Worm (Caenorhabditis elegans) whole organism, L1 larva: Measurements from ENCODE around the gene F40B5.2.

Source experiments
- C16A3.4 ChIP-seq: fragments of 150-350 bp; optimal IDR thresholded peaks from 2 replicates; lab custom pipeline; 2014; ENCODE audit warnings: missing biosample characterization, missing genetic modification characterization
- F16B12.6 ChIP-seq: fragments of 150-350 bp; optimal IDR thresholded peaks from 2 replicates; lab custom pipeline; 2014; ENCODE audit warnings: missing biosample characterization, missing genetic modification characterization
- ceh-8 ChIP-seq: fragments of 200-800 bp; sonication (Bioruptor generic); optimal IDR thresholded peaks from 2 replicates; lab custom pipeline; 2018; ENCODE audit warnings: mild to moderate bottlenecking, missing genetic modification characterization, moderate library complexity, missing compliant biosample characterization
- ceh-82 ChIP-seq, 3 experiments: fragments of 150-350 bp in 1 of 3; sonication (generic microtip) in 2 of 3; optimal IDR thresholded peaks; 2 replicates each; lab custom pipeline; 2014 to 2017; ENCODE audit warnings: missing biosample characterization in 3 of 3, missing genetic modification characterization in 3 of 3
- ceh-88 ChIP-seq: fragments of 200-800 bp; sonication (Bioruptor generic); IDR thresholded peaks from 2 replicates; pipeline ENCODE4 v1.3.6; 2022; ENCODE audit warnings: missing genetic modification characterization, missing compliant biosample characterization
- ceh-90 ChIP-seq: sonication (generic microtip); optimal IDR thresholded peaks from 2 replicates; lab custom pipeline; 2016; ENCODE audit warnings: missing genetic modification characterization, missing compliant biosample characterization
- ces-1 ChIP-seq: fragments of 150-350 bp; optimal IDR thresholded peaks from 2 replicates; lab custom pipeline; 2014; ENCODE audit warnings: missing biosample characterization, missing genetic modification reagents, missing genetic modification characterization
- dpl-1 ChIP-seq, 3 experiments: fragments of 150-350 bp in 2 of 3; sonication (generic microtip) in 1 of 3; optimal IDR thresholded peaks; 2 replicates each; lab custom pipeline; 2014 to 2017; ENCODE audit warnings: missing biosample characterization in 3 of 3, missing genetic modification characterization in 3 of 3, missing genetic modification reagents in 3 of 3
- efl-1 ChIP-seq, 4 experiments: fragments of 150-350 bp; optimal IDR thresholded peaks in 3 of 4; peaks in 1 of 4; 1 replicate in 1 of 4; 2 replicates in 3 of 4; lab custom pipeline; 2014; ENCODE audit warnings: missing biosample characterization in 2 of 4, missing genetic modification characterization in 2 of 4, missing genetic modification reagents in 2 of 4
- egl-13 ChIP-seq: sonication (generic microtip); optimal IDR thresholded peaks from 2 replicates; lab custom pipeline; 2016; ENCODE audit warnings: missing genotype, missing genetic modification reagents, missing genetic modification characterization, missing compliant biosample characterization
- elt-3 ChIP-seq, 6 experiments: fragments of 150-350 bp in 1 of 6; sonication (generic microtip); optimal IDR thresholded peaks; 2 replicates each; lab custom pipeline; 2017 to 2018; ENCODE audit warnings: missing biosample characterization in 6 of 6, missing genetic modification characterization in 6 of 6, inconsistent platforms in 1 of 6
- ets-5 ChIP-seq: fragments of 200-800 bp; sonication (Bioruptor generic); IDR thresholded peaks from 2 replicates; pipeline ENCODE4 v1.3.6; 2022; ENCODE audit warnings: missing genetic modification characterization, missing compliant biosample characterization
- fkh-4 ChIP-seq: sonication (generic microtip); optimal IDR thresholded peaks from 2 replicates; lab custom pipeline; 2016; ENCODE audit warnings: missing compliant biosample characterization, missing genetic modification characterization, borderline replicate concordance
- grh-1 ChIP-seq: fragments of 200-800 bp; sonication (Bioruptor generic); IDR thresholded peaks from 2 replicates; pipeline ENCODE4 v1.3.6; 2022; ENCODE audit warnings: missing genetic modification reagents, missing genetic modification characterization, missing compliant biosample characterization
- hlh-17 ChIP-seq: fragments of 200-800 bp; sonication (Bioruptor generic); optimal IDR thresholded peaks from 2 replicates; lab custom pipeline; 2018; ENCODE audit warnings: missing genetic modification characterization, mild to moderate bottlenecking, missing compliant biosample characterization, moderate library complexity, borderline replicate concordance
- hlh-4 ChIP-seq: sonication (generic microtip); optimal IDR thresholded peaks from 2 replicates; lab custom pipeline; 2016; ENCODE audit warnings: mild to moderate bottlenecking, missing genetic modification characterization, missing compliant biosample characterization
- hpl-2 ChIP-seq: fragments of 150-350 bp; optimal IDR thresholded peaks from 2 replicates; lab custom pipeline; 2014; ENCODE audit warnings: missing biosample characterization, missing genetic modification reagents, missing genetic modification characterization
- isw-1 ChIP-seq: fragments of 200-800 bp; sonication (Bioruptor generic); IDR thresholded peaks from 2 replicates; pipeline ENCODE4 v1.3.6; 2022; ENCODE audit warnings: missing genetic modification characterization, missing compliant biosample characterization
- jun-1 ChIP-seq: fragments of 150-350 bp; optimal IDR thresholded peaks from 2 replicates; lab custom pipeline; 2014; ENCODE audit warnings: missing biosample characterization, missing genetic modification reagents, missing genetic modification characterization
- lin-13 ChIP-seq: fragments of 150-350 bp; optimal IDR thresholded peaks from 2 replicates; lab custom pipeline; 2014; ENCODE audit warnings: missing biosample characterization, missing genetic modification reagents, missing genetic modification characterization
- lin-14 ChIP-seq: fragments of 200-800 bp; sonication (Bioruptor generic); optimal IDR thresholded peaks from 2 replicates; lab custom pipeline; 2018; ENCODE audit warnings: mild to moderate bottlenecking, missing genetic modification characterization, moderate library complexity, missing compliant biosample characterization
- lin-35 ChIP-seq, 2 experiments: fragments of 150-350 bp; optimal IDR thresholded peaks; 2 replicates each; lab custom pipeline; 2014; ENCODE audit warnings: missing biosample characterization in 2 of 2, missing genetic modification characterization in 2 of 2, missing genetic modification reagents in 2 of 2
- lsy-2 ChIP-seq, 2 experiments: fragments of 150-350 bp; optimal IDR thresholded peaks; 2 replicates each; lab custom pipeline; 2014; ENCODE audit warnings: missing biosample characterization in 2 of 2, missing genetic modification characterization in 2 of 2
- mdl-1 ChIP-seq, 2 experiments: fragments of 150-350 bp; optimal IDR thresholded peaks; 2 replicates each; lab custom pipeline; 2014 to 2017; ENCODE audit warnings: missing biosample characterization in 2 of 2, missing genetic modification characterization in 2 of 2, inconsistent platforms in 1 of 2
- mef-2 ChIP-seq: fragments of 150-350 bp; optimal IDR thresholded peaks from 2 replicates; lab custom pipeline; 2014; ENCODE audit warnings: missing biosample characterization, missing genetic modification characterization
- nhr-12 ChIP-seq: sonication (generic microtip); optimal IDR thresholded peaks from 2 replicates; lab custom pipeline; 2017; ENCODE audit warnings: missing biosample characterization, missing genetic modification characterization
- nhr-19 ChIP-seq: fragments of 200-800 bp; sonication (Bioruptor generic); conservative IDR thresholded peaks from 2 replicates; pipeline ENCODE4 v1.3.6; 2022; ENCODE audit warnings: missing genetic modification characterization, missing compliant biosample characterization
- nhr-20 ChIP-seq: sonication (generic microtip); optimal IDR thresholded peaks from 2 replicates; lab custom pipeline; 2016; ENCODE audit warnings: mild to moderate bottlenecking, missing genetic modification characterization, missing compliant biosample characterization
- nhr-28 ChIP-seq: fragments of 150-350 bp; optimal IDR thresholded peaks from 2 replicates; lab custom pipeline; 2014; ENCODE audit warnings: missing biosample characterization, missing genetic modification characterization
- nhr-47 ChIP-seq: sonication (generic microtip); optimal IDR thresholded peaks from 2 replicates; lab custom pipeline; 2016; ENCODE audit warnings: mild to moderate bottlenecking, missing genetic modification characterization, moderate library complexity, missing compliant biosample characterization
- nhr-71 ChIP-seq: sonication (generic microtip); optimal IDR thresholded peaks from 2 replicates; lab custom pipeline; 2016; ENCODE audit warnings: mild to moderate bottlenecking, missing genetic modification characterization, moderate library complexity, missing compliant biosample characterization
- nhr-76 ChIP-seq: sonication (generic microtip); optimal IDR thresholded peaks from 2 replicates; lab custom pipeline; 2017; ENCODE audit warnings: missing biosample characterization, missing genetic modification characterization
- nhr-77 ChIP-seq: fragments of 150-350 bp; optimal IDR thresholded peaks from 2 replicates; lab custom pipeline; 2014; ENCODE audit warnings: missing biosample characterization, missing genetic modification characterization
- nhr-90 ChIP-seq: sonication (generic microtip); optimal IDR thresholded peaks from 2 replicates; lab custom pipeline; 2016; ENCODE audit warnings: mild to moderate bottlenecking, missing genetic modification characterization, missing compliant biosample characterization; ENCODE audit not compliant: poor library complexity
- rnt-1 ChIP-seq: sonication (generic microtip); optimal IDR thresholded peaks from 2 replicates; lab custom pipeline; 2016; ENCODE audit warnings: mild to moderate bottlenecking, missing genetic modification characterization, moderate library complexity, missing compliant biosample characterization
- skn-1 ChIP-seq: fragments of 150-350 bp; optimal IDR thresholded peaks from 2 replicates; lab custom pipeline; 2014; ENCODE audit warnings: missing biosample characterization, missing genetic modification characterization
- snpc-4 ChIP-seq: fragments of 150-350 bp; optimal IDR thresholded peaks from 2 replicates; lab custom pipeline; 2014; ENCODE audit warnings: missing biosample characterization, missing genetic modification characterization
- snu-23 ChIP-seq: sonication (generic microtip); optimal IDR thresholded peaks from 2 replicates; lab custom pipeline; 2016; ENCODE audit warnings: missing genetic modification characterization, missing compliant biosample characterization
- sox-4 ChIP-seq: sonication (generic microtip); optimal IDR thresholded peaks from 2 replicates; lab custom pipeline; 2016; ENCODE audit warnings: missing genetic modification characterization, missing compliant biosample characterization
- sup-37 ChIP-seq: fragments of 200-800 bp; sonication (Bioruptor generic); optimal IDR thresholded peaks from 2 replicates; lab custom pipeline; 2018; ENCODE audit warnings: mild to moderate bottlenecking, missing genetic modification characterization, missing compliant biosample characterization
- tbx-2 ChIP-seq: sonication (generic microtip); optimal IDR thresholded peaks from 2 replicates; lab custom pipeline; 2016; ENCODE audit warnings: missing genetic modification characterization, missing compliant biosample characterization
- tlp-1 ChIP-seq: fragments of 150-350 bp; optimal IDR thresholded peaks from 2 replicates; lab custom pipeline; 2014; ENCODE audit warnings: missing biosample characterization, missing genetic modification characterization
- unc-30 ChIP-seq: sonication (generic microtip); optimal IDR thresholded peaks from 2 replicates; lab custom pipeline; 2017; ENCODE audit warnings: missing biosample characterization, missing genetic modification characterization
- unc-86 ChIP-seq: sonication (generic microtip); optimal IDR thresholded peaks from 2 replicates; lab custom pipeline; 2016; ENCODE audit warnings: missing genetic modification characterization, missing compliant biosample characterization
- vab-15 ChIP-seq: sonication (generic microtip); optimal IDR thresholded peaks from 2 replicates; lab custom pipeline; 2017; ENCODE audit warnings: missing genotype, mild to moderate bottlenecking, missing genetic modification characterization, missing compliant biosample characterization
- xbp-1 ChIP-seq: sonication (generic microtip); optimal IDR thresholded peaks from 2 replicates; lab custom pipeline; 2016; ENCODE audit warnings: missing genetic modification characterization, missing compliant biosample characterization
- zag-1 ChIP-seq: fragments of 150-350 bp; optimal IDR thresholded peaks from 2 replicates; lab custom pipeline; 2014; ENCODE audit warnings: missing biosample characterization, missing genetic modification characterization
- zip-4 ChIP-seq: fragments of 200-800 bp; sonication (Bioruptor generic); optimal IDR thresholded peaks from 2 replicates; lab custom pipeline; 2018; ENCODE audit warnings: mild to moderate bottlenecking, missing genetic modification characterization, moderate library complexity, missing compliant biosample characterization
- ztf-4 ChIP-seq: fragments of 150-350 bp; optimal IDR thresholded peaks from 2 replicates; lab custom pipeline; 2014; ENCODE audit warnings: missing biosample characterization, missing genetic modification characterization

F40B5.2 gene

DNA sequence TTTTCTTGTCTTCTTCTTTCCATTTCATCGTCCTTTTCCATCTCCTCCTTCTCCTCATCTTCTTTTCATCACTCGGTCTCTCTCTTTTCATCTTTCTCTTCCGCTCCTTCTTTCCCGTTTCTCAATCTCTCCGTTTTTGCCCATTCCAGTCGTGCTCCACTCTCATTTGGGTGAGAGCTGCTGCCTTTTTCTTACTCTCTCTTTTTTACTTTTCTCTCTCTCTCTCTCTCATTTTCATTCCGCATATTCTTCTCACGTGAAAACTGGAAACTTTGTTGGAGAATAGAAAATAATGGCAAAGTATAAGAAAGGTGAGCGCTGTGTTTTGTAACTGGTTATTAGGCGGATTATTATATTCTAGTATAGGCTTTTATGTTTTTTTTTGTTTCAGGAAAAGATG, 10.7 kb downstream of the F40B5.2 start, which contains the start of gene tbc-18 (continued):
- peak; percentile 40 for TF ChIP-seq egl-13
- no peak for TF ChIP-seq ces-1 (GFP tag; lab: Kevin White, UChicago)
- TF ChIP-seq F16B12.6: no peak
- TF ChIP-seq tlp-1 (tag; lab: Kevin White, UChicago): no peak
- no peak for TF ChIP-seq nhr-28
- no peak for TF ChIP-seq unc-30 (tag; lab: Kevin White, UChicago)
- peak; percentile 6 to 46 for TF ChIP-seq efl-1 (optimal IDR thresholded peaks at IDR 0.05; lab: Kevin White, UChicago)
- TF ChIP-seq efl-1 (GFP tag; optimal IDR thresholded peaks at IDR 0.05 in 1 of 2; lab: Kevin White, UChicago): no peak
- no peak for TF ChIP-seq fkh-4 (tag; lab: Kevin White, UChicago)
- no peak for TF ChIP-seq tbx-2
- TF ChIP-seq nhr-20 (tag; lab: Kevin White, UChicago): peak; percentile 20
- no peak for TF ChIP-seq hlh-4
- TF ChIP-seq dpl-1 (GFP tag; optimal IDR thresholded peaks at IDR 0.05; lab: Kevin White, UChicago): peak in 1 of 3 experiments; percentile 7
- TF ChIP-seq nhr-77: no peak
- TF ChIP-seq ztf-4 (tag; lab: Kevin White, UChicago): no peak
- no peak for TF ChIP-seq C16A3.4
- TF ChIP-seq ceh-8: no peak
- peak in 1 of 3 experiments; percentile 64 for TF ChIP-seq ceh-82 (tag; optimal IDR thresholded peaks at IDR 0.05; lab: Kevin White, UChicago)
- peak; percentile 91 for TF ChIP-seq lin-14
- TF ChIP-seq nhr-76 (tag; lab: Kevin White, UChicago): no peak
- no peak for TF ChIP-seq sox-4 (tag; lab: Kevin White, UChicago)
- no peak for TF ChIP-seq vab-15 (tag; lab: Kevin White, UChicago)
- no peak for TF ChIP-seq jun-1 (tag; lab: Kevin White, UChicago)

DNA sequence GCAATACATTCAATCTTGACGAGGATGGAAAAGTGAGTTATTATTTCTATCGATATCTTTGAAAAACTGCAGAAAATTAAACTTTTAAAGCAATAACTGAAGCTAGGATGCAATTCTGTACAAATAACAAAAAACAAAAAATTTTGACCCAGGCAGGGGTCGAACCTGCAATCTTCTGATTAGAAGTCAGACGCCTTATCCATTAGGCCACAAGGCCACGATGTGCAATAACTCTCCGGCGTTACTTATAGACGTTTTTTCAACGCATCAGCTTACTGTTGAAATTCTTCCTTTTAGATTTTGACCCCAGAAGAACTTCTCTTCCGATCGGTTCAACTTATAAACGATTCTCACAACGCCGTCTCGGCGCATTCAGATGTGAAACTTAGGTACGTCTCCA, 14.0 kb downstream of the F40B5.2 start:
- TF ChIP-seq zip-4 (GFP tag; lab: Kevin White, UChicago) (no peak), nhr-47 (tag; lab: Kevin White, UChicago) (peak; percentile 7), ceh-90 (no peak), egl-13 (no peak), unc-30 (tag; lab: Kevin White, UChicago) (no peak), unc-86 (tag; lab: Kevin White, UChicago) (no peak), F16B12.6 (no peak), mef-2 (tag; lab: Kevin White, UChicago) (no peak), snpc-4 (tag; lab: Kevin White, UChicago) (no peak), efl-1 (optimal IDR thresholded peaks at IDR 0.05; lab: Kevin White, UChicago) (no peak), efl-1 (GFP tag; optimal IDR thresholded peaks at IDR 0.05 in 1 of 2; lab: Kevin White, UChicago) (peak in 1 of 2 experiments; percentile 87), grh-1 (GFP tag; lab: Robert Waterston, UW) (no peak), rnt-1 (tag; lab: Kevin White, UChicago) (peak; percentile 29), hlh-17 (GFP tag; lab: Kevin White, UChicago) (no peak), lin-13 (GFP tag; lab: Kevin White, UChicago) (no peak), mdl-1 (tag; optimal IDR thresholded peaks at IDR 0.05; lab: Kevin White, UChicago) (no peak), hlh-4 (no peak), xbp-1 (no peak), nhr-76 (tag; lab: Kevin White, UChicago) (no peak), ceh-88 (GFP tag; lab: Robert Waterston, UW) (0 out of 2 replicates have a peak, but pooled peaks have one; percentile 17), zag-1 (tag; lab: Kevin White, UChicago) (no peak), nhr-28 (no peak), nhr-20 (tag; lab: Kevin White, UChicago) (peak; percentile 22), nhr-71 (peak; percentile 36), snu-23 (GFP tag; lab: Kevin White, UChicago) (peak; percentile 46), sup-37 (no peak), nhr-90 (tag; lab: Kevin White, UChicago) (no peak), lin-14 (peak; percentile 1), skn-1 (no peak), hpl-2 (GFP tag; lab: Kevin White, UChicago) (no peak), lin-35 (GFP tag; optimal IDR thresholded peaks at IDR 0.05; lab: Kevin White, UChicago) (peak in 1 of 2 experiments; percentile 46), isw-1 (no peak), ets-5 (no peak), nhr-19 (GFP tag; lab: Robert Waterston, UW) (peak; percentile 27; the same call in 1 of the 2 replicates), nhr-12 (tag; lab: Kevin White, UChicago) (no peak), lsy-2 (tag; optimal IDR thresholded peaks at IDR 0.05; lab: Kevin White, UChicago) (no peak), elt-3 (tag; optimal IDR thresholded peaks at IDR 0.05; lab: Kevin White, UChicago) (no peak)
